Worm (Caenorhabditis elegans) whole organism, mixed stage, embryonic: ENCODE results near the gene F25B5.3.

Experiments used
- unc-39 ChIP-seq: fragments of 150-350 bp; optimal IDR thresholded peaks from 2 replicates; lab custom pipeline; 2014; ENCODE audit warnings: missing biosample characterization, missing genetic modification characterization
- unc-62 ChIP-seq: fragments of 150-350 bp; optimal IDR thresholded peaks from 2 replicates; lab custom pipeline; 2014; ENCODE audit warnings: missing biosample characterization, missing genetic modification reagents, missing genetic modification characterization

DNA sequence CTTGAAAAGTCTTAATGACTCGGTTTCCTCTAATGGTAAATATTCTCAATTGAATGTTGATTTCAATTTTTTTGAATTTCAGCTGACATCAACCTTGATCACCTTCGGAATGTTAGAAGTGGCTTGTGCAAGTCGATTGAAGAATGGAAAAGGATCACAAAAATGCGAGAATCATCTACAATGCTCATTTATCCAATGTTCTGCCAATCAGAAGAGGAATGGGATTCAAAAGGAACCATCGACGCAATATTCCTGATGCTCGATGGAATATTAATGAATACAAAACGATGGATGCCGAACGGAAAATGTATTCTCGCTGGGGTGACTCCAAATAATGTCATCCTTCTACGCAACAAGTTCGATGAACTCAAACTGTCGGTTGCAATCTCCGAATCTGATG is 12.9 kb downstream of the F25B5.3 start:
- TF ChIP-seq unc-39 (tag; lab: Kevin White, UChicago) (no peak), unc-62 (GFP tag; lab: Kevin White, UChicago) (no peak)
